Fruit fly (Drosophila melanogaster) whole organism, embryonic: ENCODE data around the gene Syn1.

Source experiments
- CG33213 ChIP-seq: fragments of 200-800 bp; sonication (Bioruptor generic); optimal IDR thresholded peaks from 3 replicates; lab custom pipeline; 2016; ENCODE audit warnings: missing biosample characterization, missing genetic modification characterization
- E2f2 ChIP-seq: fragments of 200-800 bp; sonication (Bioruptor generic); IDR thresholded peaks from 2 replicates; pipeline ENCODE4 v1.3.6; 2022; ENCODE audit warnings: missing biosample characterization, missing genetic modification characterization
- Trl ChIP-seq, 3 experiments: fragments of >200 bp in 2 of 3; fragments of 200-800 bp in 1 of 3; sonication (Bioruptor generic) in 1 of 3; optimal IDR thresholded peaks; 2 replicates in 1 of 3; 3 replicates in 2 of 3; lab custom pipeline; 2016 to 2017; ENCODE audit warnings: missing biosample characterization in 1 of 3, missing genetic modification characterization in 1 of 3
- vvl ChIP-seq: fragments of 200-800 bp; sonication (Bioruptor generic); IDR thresholded peaks from 2 replicates; pipeline ENCODE4 v1.3.6; 2022; ENCODE audit warnings: missing biosample characterization, missing genetic modification characterization

DNA sequence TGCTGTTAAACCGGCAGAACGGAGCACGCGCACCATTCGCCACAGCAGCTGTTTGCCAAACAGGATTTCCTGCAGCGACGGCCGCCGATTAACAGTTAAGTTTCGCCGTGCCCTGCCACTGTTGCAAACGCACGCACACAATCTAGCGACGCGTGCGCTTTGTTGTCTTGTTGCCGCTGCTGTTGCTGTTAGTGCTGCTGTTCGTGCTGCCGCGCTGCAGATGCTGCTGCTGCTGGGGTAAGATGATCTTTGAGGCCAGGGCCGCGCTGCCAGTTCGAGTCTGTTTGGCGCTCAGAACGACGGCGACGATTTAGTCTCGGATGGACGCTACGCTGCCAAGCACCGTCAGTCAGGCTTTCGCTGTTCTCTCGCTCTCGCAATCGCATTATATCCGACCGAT is 38.2 kb upstream of the Syn1 start, which contains the start of gene eg:
- TF ChIP-seq E2f2 = no peak
- TF ChIP-seq CG33213 (GFP tag; lab: Kevin White, UChicago) = no peak
- TF ChIP-seq vvl = no peak
- no peak for TF ChIP-seq Trl (optimal IDR thresholded peaks at IDR 0.05; lab: Kevin White, UChicago)
- no peak for TF ChIP-seq Trl (GFP tag; optimal IDR thresholded peaks at IDR 0.05; lab: Kevin White, UChicago)
